Worm (Caenorhabditis elegans) whole organism, mixed stage, embryonic: Measurements from ENCODE around the gene prx-13.

Experiments
- flh-1 ChIP-seq: fragments of 200-800 bp; sonication (Bioruptor generic); optimal IDR thresholded peaks from 2 replicates; lab custom pipeline; 2018; ENCODE audit warnings: mild to moderate bottlenecking, missing genetic modification characterization, moderate library complexity, missing compliant biosample characterization
- lin-32 ChIP-seq: fragments of 200-800 bp; sonication (Bioruptor generic); optimal IDR thresholded peaks from 2 replicates; lab custom pipeline; 2018; ENCODE audit warnings: mild to moderate bottlenecking, missing genetic modification characterization, missing compliant biosample characterization
- nhr-12 ChIP-seq: fragments of 150-350 bp; optimal IDR thresholded peaks from 2 replicates; lab custom pipeline; 2014; ENCODE audit warnings: missing biosample characterization, missing genetic modification characterization
- nhr-28 ChIP-seq: fragments of 150-350 bp; optimal IDR thresholded peaks from 2 replicates; lab custom pipeline; 2014; ENCODE audit warnings: missing biosample characterization, missing genetic modification characterization
- nhr-76 ChIP-seq: sonication (generic microtip); optimal IDR thresholded peaks from 2 replicates; lab custom pipeline; 2017; ENCODE audit warnings: missing biosample characterization, missing genetic modification characterization
- unc-62 ChIP-seq: fragments of 150-350 bp; optimal IDR thresholded peaks from 2 replicates; lab custom pipeline; 2014; ENCODE audit warnings: missing biosample characterization, missing genetic modification reagents, missing genetic modification characterization

ce11 chrII:7212059-7212458, 39.8 kb downstream of the prx-13 start, which contains the start of gene E04F6.9:
- TF ChIP-seq nhr-12 (tag; lab: Kevin White, UChicago): no peak
- TF ChIP-seq nhr-28: no peak
- TF ChIP-seq lin-32 (GFP tag; lab: Kevin White, UChicago): no peak
- TF ChIP-seq flh-1 (GFP tag; lab: Kevin White, UChicago): no peak
- no peak for TF ChIP-seq nhr-76 (tag; lab: Kevin White, UChicago)
- TF ChIP-seq unc-62 (GFP tag; lab: Kevin White, UChicago): no peak
